Worm (Caenorhabditis elegans): ENCODE measurements around the gene str-79.

The str-79 gene

ce11 chrX:1962273-1962672 is 7.4 kb upstream of the str-79 start, which contains the start of gene F52D2.7:
Gene F52D2.7 (plus strand): TSS chrX:1962573.
- TF ChIP-seq nhr-11 (tag; optimal IDR thresholded peaks at IDR 0.05) (no peak), sea-2 (GFP tag; optimal IDR thresholded peaks at IDR 0.05) (no peak), jun-1 (tag; optimal IDR thresholded peaks at IDR 0.05) (no peak), nhr-12 (tag; optimal IDR thresholded peaks at IDR 0.05) (no peak), ama-1 (optimal IDR thresholded peaks at IDR 0.05) (no peak), mdl-1 (tag; optimal IDR thresholded peaks at IDR 0.05) (no peak), zag-1 (tag; optimal IDR thresholded peaks at IDR 0.05) (no peak), ceh-9 (tag; optimal IDR thresholded peaks at IDR 0.05) (no peak), nhr-237 (tag; optimal IDR thresholded peaks at IDR 0.05) (no peak), nhr-77 (tag; optimal IDR thresholded peaks at IDR 0.05) (no peak), lin-15B (tag; optimal IDR thresholded peaks at IDR 0.05) (no peak), nhr-43 (tag; optimal IDR thresholded peaks at IDR 0.05; ENCODE audit: poor library complexity, severe bottlenecking) (no peak), mml-1 (tag; optimal IDR thresholded peaks at IDR 0.05) (no peak), fkh-2 (tag; optimal IDR thresholded peaks at IDR 0.05) (no peak), hmg-11 (tag; optimal IDR thresholded peaks at IDR 0.05) (no peak), nfya-1 (tag; optimal IDR thresholded peaks at IDR 0.05; ENCODE audit: insufficient read depth) (no peak), egl-27 (tag; optimal IDR thresholded peaks at IDR 0.05) (no peak), pqm-1 (tag; optimal IDR thresholded peaks at IDR 0.05) (no peak), nhr-28 (tag; optimal IDR thresholded peaks at IDR 0.05) (no peak), lsy-12 (tag; optimal IDR thresholded peaks at IDR 0.05) (no peak)

- TF ChIP-seq skn-1 (tag; optimal IDR thresholded peaks at IDR 0.05) (no peak), nhr-28 (tag; optimal IDR thresholded peaks at IDR 0.05) (no peak), fkh-2 (tag; optimal IDR thresholded peaks at IDR 0.05) (no peak), ama-1 (optimal IDR thresholded peaks at IDR 0.05) (no peak), tbx-2 (tag; optimal IDR thresholded peaks at IDR 0.05) (no peak), eor-1 (tag; optimal IDR thresholded peaks at IDR 0.05) (no peak), nhr-12 (tag; optimal IDR thresholded peaks at IDR 0.05) (no peak), nhr-237 (tag; optimal IDR thresholded peaks at IDR 0.05) (no peak), elt-3 (tag; optimal IDR thresholded peaks at IDR 0.05) (no peak), egl-5 (tag; optimal IDR thresholded peaks at IDR 0.05) (no peak), zag-1 (tag; optimal IDR thresholded peaks at IDR 0.05) (no peak)
Observed at ce11 chrX:1964411-1964810, 5.3 kb upstream of the str-79 start.

ce11 chrX:1964828-1965227 is 4.8 kb upstream of the str-79 start:
- TF ChIP-seq nhr-23 (tag; optimal IDR thresholded peaks at IDR 0.05) (peak; percentile 42), nhr-43 (tag; optimal IDR thresholded peaks at IDR 0.05; ENCODE audit: poor library complexity, severe bottlenecking) (peak; percentile 21), unc-39 (tag; optimal IDR thresholded peaks at IDR 0.05) (no peak), unc-62 (GFP tag; optimal IDR thresholded peaks at IDR 0.05) (no peak), hmg-11 (tag; optimal IDR thresholded peaks at IDR 0.05) (peak; percentile 97), lin-15B (tag; optimal IDR thresholded peaks at IDR 0.05) (peak; percentile 26), elt-2 (tag; optimal IDR thresholded peaks at IDR 0.05) (peak; percentile 22), fkh-2 (tag; optimal IDR thresholded peaks at IDR 0.05) (no peak), ceh-28 (tag; optimal IDR thresholded peaks at IDR 0.05) (peak; percentile 45), eor-1 (tag; optimal IDR thresholded peaks at IDR 0.05) (no peak), pha-4 (tag; optimal IDR thresholded peaks at IDR 0.05) (peak; percentile 67), skn-1 (tag; optimal IDR thresholded peaks at IDR 0.05) (peak; percentile 41), ceh-16 (tag; optimal IDR thresholded peaks at IDR 0.05) (no peak), ceh-82 (tag; optimal IDR thresholded peaks at IDR 0.05) (no peak), mml-1 (tag; optimal IDR thresholded peaks at IDR 0.05) (no peak), lin-39 (tag; optimal IDR thresholded peaks at IDR 0.05) (peak; percentile 21), nhr-12 (tag; optimal IDR thresholded peaks at IDR 0.05) (no peak), nhr-237 (tag; optimal IDR thresholded peaks at IDR 0.05) (no peak), pqm-1 (tag; optimal IDR thresholded peaks at IDR 0.05) (peak; percentile 0), nfya-1 (tag; optimal IDR thresholded peaks at IDR 0.05; ENCODE audit: insufficient read depth) (peak; percentile 65), nhr-25 (tag; optimal IDR thresholded peaks at IDR 0.05) (no peak)

- no peak for TF ChIP-seq pha-4 (tag; optimal IDR thresholded peaks at IDR 0.05)
- no peak for TF ChIP-seq egl-27 (tag; optimal IDR thresholded peaks at IDR 0.05)
- no peak for TF ChIP-seq elt-1 (tag; optimal IDR thresholded peaks at IDR 0.05)
- no peak for TF ChIP-seq nhr-28 (tag; optimal IDR thresholded peaks at IDR 0.05)
Observed at ce11 chrX:1971647-1972046, 2.0 kb downstream of the str-79 start.

Measured in whole organism, L3 larva.